Fruit fly (Drosophila melanogaster) whole organism, embryonic: ENCODE measurements around the gene CG14856.

Experiments
- Adf1 ChIP-seq: fragments of 200-800 bp; sonication (Bioruptor generic); IDR thresholded peaks from 2 replicates; pipeline ENCODE4 v1.3.6; 2022; ENCODE audit warnings: missing biosample characterization, missing genetic modification characterization
- Atf6 ChIP-seq: fragments of 200-800 bp; sonication (Bioruptor generic); IDR thresholded peaks from 2 replicates; pipeline ENCODE4 v1.3.6; 2022; ENCODE audit warnings: missing biosample characterization, missing genetic modification characterization
- BEAF-32 ChIP-seq: fragments of 200-800 bp; sonication (Bioruptor generic); optimal IDR thresholded peaks from 3 replicates; lab custom pipeline; 2017; ENCODE audit warnings: missing biosample characterization, missing genetic modification characterization, mild to moderate bottlenecking, moderate library complexity, missing genetic modification reagents
- C15 ChIP-seq: fragments of 200-800 bp; sonication (Bioruptor generic); IDR thresholded peaks from 3 replicates; pipeline ENCODE4 v1.3.6; 2022; ENCODE audit warnings: missing biosample characterization, missing genetic modification characterization
- CG10274 ChIP-seq: fragments of 200-800 bp; sonication (Bioruptor generic); optimal IDR thresholded peaks from 3 replicates; lab custom pipeline; 2017; ENCODE audit warnings: missing biosample characterization, mild to moderate bottlenecking, missing genetic modification characterization
- CG11085 ChIP-seq: fragments of 200-800 bp; sonication (Bioruptor generic); IDR thresholded peaks from 2 replicates; pipeline ENCODE4 v1.3.6; 2022; ENCODE audit warnings: missing biosample characterization, missing genetic modification characterization
- CG11398 ChIP-seq: fragments of 200-800 bp; sonication (Bioruptor generic); optimal IDR thresholded peaks from 2 replicates; lab custom pipeline; 2016; ENCODE audit warnings: missing biosample characterization, missing genetic modification characterization
- CG14710 ChIP-seq: fragments of 200-800 bp; sonication (Bioruptor generic); optimal IDR thresholded peaks from 3 replicates; lab custom pipeline; 2019; ENCODE audit warnings: missing biosample characterization, mild to moderate bottlenecking, missing genetic modification characterization, moderate library complexity
- CG1832 ChIP-seq: fragments of 200-800 bp; sonication (Bioruptor generic); optimal IDR thresholded peaks from 2 replicates; lab custom pipeline; 2017; ENCODE audit warnings: missing biosample characterization, mild to moderate bottlenecking, missing genetic modification characterization, inconsistent platforms
- CG30431 ChIP-seq: fragments of 200-800 bp; sonication (Bioruptor generic); optimal IDR thresholded peaks from 2 replicates; lab custom pipeline; 2017; ENCODE audit warnings: missing biosample characterization, missing genetic modification characterization
- CG32532 ChIP-seq: fragments of 200-800 bp; sonication (Bioruptor generic); IDR thresholded peaks from 2 replicates; pipeline ENCODE4 v1.3.6; 2022; ENCODE audit warnings: missing biosample characterization, missing genetic modification characterization
- CG34376 ChIP-seq: fragments of 200-800 bp; sonication (Bioruptor generic); optimal IDR thresholded peaks from 2 replicates; lab custom pipeline; 2018; ENCODE audit warnings: missing biosample characterization, mild to moderate bottlenecking, missing genetic modification characterization
- CG3838 ChIP-seq: fragments of 200-800 bp; sonication (Bioruptor generic); optimal IDR thresholded peaks from 3 replicates; lab custom pipeline; 2016; ENCODE audit warnings: missing biosample characterization, missing genetic modification characterization
- CG5245 ChIP-seq: fragments of 200-800 bp; sonication (Bioruptor generic); optimal IDR thresholded peaks from 3 replicates; lab custom pipeline; 2016; ENCODE audit warnings: missing biosample characterization, missing genetic modification characterization
- CG6791 ChIP-seq: fragments of 200-800 bp; sonication (Bioruptor generic); IDR thresholded peaks from 3 replicates; pipeline ENCODE4 v1.3.6; 2022; ENCODE audit warnings: missing biosample characterization, missing genetic modification characterization; ENCODE audit not compliant: partially characterized antibody
- CG6854 ChIP-seq: fragments of 200-800 bp; sonication (Bioruptor generic); optimal IDR thresholded peaks from 3 replicates; lab custom pipeline; 2017; ENCODE audit warnings: missing biosample characterization, mild to moderate bottlenecking, missing genetic modification characterization
- CG7271 ChIP-seq: fragments of 200-800 bp; sonication (Bioruptor generic); optimal IDR thresholded peaks from 2 replicates; lab custom pipeline; 2018; ENCODE audit warnings: missing biosample characterization, mild to moderate bottlenecking, missing genetic modification characterization, moderate library complexity
- CoRest ChIP-seq: fragments of 200-800 bp; sonication (Bioruptor generic); optimal IDR thresholded peaks from 3 replicates; lab custom pipeline; 2018; ENCODE audit warnings: missing biosample characterization, mild to moderate bottlenecking, missing genetic modification characterization, moderate library complexity
- CrebB ChIP-seq: fragments of 200-800 bp; sonication (Bioruptor generic); optimal IDR thresholded peaks from 3 replicates; lab custom pipeline; 2018; ENCODE audit warnings: missing biosample characterization, mild to moderate bottlenecking, missing genetic modification characterization
- D19A ChIP-seq: fragments of 200-800 bp; optimal IDR thresholded peaks from 3 replicates; lab custom pipeline; 2019; ENCODE audit warnings: missing biosample characterization, mild to moderate bottlenecking, missing genetic modification characterization, moderate library complexity
- Ets97D ChIP-seq: fragments of 200-800 bp; sonication (Bioruptor generic); optimal IDR thresholded peaks from 3 replicates; lab custom pipeline; 2016; ENCODE audit warnings: missing biosample characterization, missing genetic modification characterization
- GATAe ChIP-seq: fragments of 200-800 bp; sonication (Bioruptor generic); conservative IDR thresholded peaks from 2 replicates; pipeline ENCODE4 v1.3.6; 2022; ENCODE audit warnings: missing biosample characterization, missing genetic modification characterization
- Gug ChIP-seq: fragments of 200-800 bp; sonication (Bioruptor generic); IDR thresholded peaks from 4 replicates; pipeline ENCODE4 v1.3.6; 2022; ENCODE audit warnings: missing biosample characterization, missing genetic modification characterization
- HLH4C ChIP-seq: fragments of 200-800 bp; sonication (Bioruptor generic); IDR thresholded peaks from 3 replicates; pipeline ENCODE4 v1.3.6; 2022; ENCODE audit warnings: missing biosample characterization, missing genetic modification characterization; ENCODE audit not compliant: partially characterized antibody
- Hr51 ChIP-seq, 2 experiments: fragments of 200-800 bp; sonication (Bioruptor generic); optimal IDR thresholded peaks; 2 replicates in 1 of 2; 3 replicates in 1 of 2; lab custom pipeline; 2016 to 2018; ENCODE audit warnings: missing biosample characterization in 2 of 2, missing genetic modification characterization in 2 of 2, mild to moderate bottlenecking in 1 of 2, moderate library complexity in 1 of 2
- Lhr ChIP-seq: fragments of 200-800 bp; sonication (Bioruptor generic); optimal IDR thresholded peaks from 3 replicates; lab custom pipeline; 2017; ENCODE audit warnings: mild to moderate bottlenecking, missing biosample characterization, missing genetic modification reagents, missing genetic modification characterization
- Lpt ChIP-seq: fragments of >200 bp; optimal IDR thresholded peaks from 2 replicates; lab custom pipeline; 2018; ENCODE audit warnings: missing biosample characterization, missing genetic modification characterization
- MTF-1 ChIP-seq: fragments of 200-800 bp; sonication (Bioruptor generic); optimal IDR thresholded peaks from 2 replicates; lab custom pipeline; 2018; ENCODE audit warnings: missing biosample characterization, mild to moderate bottlenecking, missing genetic modification characterization, borderline replicate concordance
- Oli ChIP-seq: fragments of 200-800 bp; sonication (Bioruptor generic); optimal IDR thresholded peaks from 2 replicates; lab custom pipeline; 2018; ENCODE audit warnings: missing biosample characterization, mild to moderate bottlenecking, missing genetic modification characterization, moderate library complexity
- Rfx ChIP-seq: fragments of 200-800 bp; sonication (Bioruptor generic); IDR thresholded peaks from 2 replicates; pipeline ENCODE4 v1.3.6; 2022; ENCODE audit warnings: missing biosample characterization, missing genetic modification characterization
- Sox100B ChIP-seq: fragments of 200-800 bp; sonication (Bioruptor generic); optimal IDR thresholded peaks from 3 replicates; lab custom pipeline; 2018; ENCODE audit warnings: missing biosample characterization, mild to moderate bottlenecking, missing genetic modification characterization
- Xbp1 ChIP-seq: fragments of 200-800 bp; sonication (Bioruptor generic); optimal IDR thresholded peaks from 3 replicates; lab custom pipeline; 2016; ENCODE audit warnings: missing biosample characterization, mild to moderate bottlenecking, missing genetic modification characterization
- cad ChIP-seq: fragments of >200 bp; optimal IDR thresholded peaks from 2 replicates; lab custom pipeline; 2017; ENCODE audit warnings: missing biosample characterization, missing genetic modification characterization
- cas ChIP-seq: fragments of 200-800 bp; sonication (Bioruptor generic); IDR thresholded peaks from 2 replicates; pipeline ENCODE4 v1.3.6; 2022; ENCODE audit warnings: missing biosample characterization, missing genetic modification characterization
- exex ChIP-seq: fragments of 200-800 bp; sonication (Bioruptor generic); optimal IDR thresholded peaks from 4 replicates; lab custom pipeline; 2018; ENCODE audit warnings: missing biosample characterization, mild to moderate bottlenecking, missing genetic modification characterization, moderate library complexity
- grau ChIP-seq: fragments of 200-800 bp; optimal IDR thresholded peaks from 3 replicates; lab custom pipeline; 2019; ENCODE audit warnings: missing biosample characterization, mild to moderate bottlenecking, missing genetic modification characterization, moderate library complexity
- ham ChIP-seq: fragments of 200-800 bp; sonication (Bioruptor generic); IDR thresholded peaks from 2 replicates; pipeline ENCODE4 v1.3.6; 2022; ENCODE audit warnings: missing biosample characterization, missing genetic modification characterization
- hkb ChIP-seq, 2 experiments: fragments of 200-800 bp in 1 of 2; fragments of >200 bp in 1 of 2; sonication (Bioruptor generic) in 1 of 2; IDR thresholded peaks in 1 of 2; optimal IDR thresholded peaks in 1 of 2; 2 replicates each; pipeline versions ENCODE4 v1.3.6 to Lab custom; 2017 to 2022; ENCODE audit warnings: missing biosample characterization in 1 of 2, missing genetic modification characterization in 1 of 2
- mirr ChIP-seq: fragments of 200-800 bp; sonication (Bioruptor generic); optimal IDR thresholded peaks from 3 replicates; lab custom pipeline; 2018; ENCODE audit warnings: missing biosample characterization, mild to moderate bottlenecking, missing genetic modification characterization
- nerfin-2 ChIP-seq: fragments of 200-800 bp; sonication (Bioruptor generic); IDR thresholded peaks from 2 replicates; pipeline ENCODE4 v1.3.6; 2022; ENCODE audit warnings: missing biosample characterization, missing genetic modification characterization; ENCODE audit not compliant: partially characterized antibody
- pb ChIP-seq: fragments of 200-800 bp; sonication (Bioruptor generic); optimal IDR thresholded peaks from 3 replicates; lab custom pipeline; 2016; ENCODE audit warnings: missing biosample characterization, missing genetic modification characterization
- pho ChIP-seq: fragments of 200-800 bp; sonication (Bioruptor generic); optimal IDR thresholded peaks from 2 replicates; lab custom pipeline; 2016; ENCODE audit warnings: missing biosample characterization, missing genetic modification characterization
- pros ChIP-seq: fragments of 200-800 bp; sonication (Bioruptor generic); optimal IDR thresholded peaks from 3 replicates; lab custom pipeline; 2019; ENCODE audit warnings: missing biosample characterization, mild to moderate bottlenecking, missing genetic modification characterization, moderate library complexity
- ranshi ChIP-seq: fragments of 200-800 bp; sonication (Bioruptor generic); IDR thresholded peaks from 2 replicates; pipeline ENCODE4 v1.3.6; 2022; ENCODE audit warnings: missing biosample characterization, missing genetic modification characterization
- row ChIP-seq: fragments of 200-800 bp; sonication (Bioruptor generic); IDR thresholded peaks from 3 replicates; pipeline ENCODE4 v1.3.6; 2022; ENCODE audit warnings: missing biosample characterization, missing genetic modification characterization
- sc ChIP-seq, 3 experiments: fragments of >200 bp in 2 of 3; fragments of 200-800 bp in 1 of 3; sonication (Bioruptor generic) in 1 of 3; optimal IDR thresholded peaks; 2 replicates in 2 of 3; 3 replicates in 1 of 3; lab custom pipeline; 2017; ENCODE audit warnings: mild to moderate bottlenecking in 1 of 3, missing biosample characterization in 1 of 3, missing genetic modification characterization in 1 of 3, missing genetic modification reagents in 1 of 3
- shn ChIP-seq: fragments of 200-800 bp; sonication (Bioruptor generic); optimal IDR thresholded peaks from 3 replicates; lab custom pipeline; 2016; ENCODE audit warnings: missing biosample characterization, missing genetic modification characterization
- sima ChIP-seq: fragments of 200-800 bp; sonication (Bioruptor generic); optimal IDR thresholded peaks from 2 replicates; lab custom pipeline; 2016; ENCODE audit warnings: missing biosample characterization, missing genetic modification characterization
- sug ChIP-seq: fragments of 200-800 bp; optimal IDR thresholded peaks from 2 replicates; lab custom pipeline; 2019; ENCODE audit warnings: missing biosample characterization, mild to moderate bottlenecking, missing genetic modification characterization, moderate library complexity
- vvl ChIP-seq: fragments of 200-800 bp; sonication (Bioruptor generic); IDR thresholded peaks from 2 replicates; pipeline ENCODE4 v1.3.6; 2022; ENCODE audit warnings: missing biosample characterization, missing genetic modification characterization
- yki ChIP-seq: fragments of >200 bp; optimal IDR thresholded peaks from 3 replicates; lab custom pipeline; 2018

CG14856 gene

DNA sequence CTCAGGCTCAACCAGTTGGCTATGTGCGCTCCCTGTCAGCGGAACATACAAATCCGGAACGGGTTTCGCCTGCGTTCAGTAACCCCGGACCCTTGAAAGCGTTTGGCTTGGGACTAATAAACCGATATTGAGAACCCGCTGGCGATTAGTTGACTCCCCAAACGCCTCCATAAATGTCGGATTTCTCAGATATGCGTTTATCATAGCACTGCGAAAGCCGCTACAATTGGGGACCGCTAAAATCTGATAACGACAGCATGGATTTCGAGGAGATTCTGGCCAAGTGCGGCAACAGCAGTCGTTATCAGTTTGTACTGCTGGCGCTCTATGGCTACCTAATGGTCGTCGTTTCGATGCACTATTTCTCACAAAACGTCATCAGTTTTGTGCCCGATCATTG, 2.5 kb upstream of the CG14856 start, which contains the start of gene CG14855 (continued):
- no peak for TF ChIP-seq sima (GFP tag; lab: Kevin White, UChicago)
- TF ChIP-seq CG11085, result no peak
- TF ChIP-seq pros (GFP tag; lab: Kevin White, UChicago), result no peak
- TF ChIP-seq Lpt (GFP tag; lab: Kevin White, UChicago), result no peak
- TF ChIP-seq Sox100B, result no peak
- no peak for TF ChIP-seq nerfin-2 (GFP tag; lab: Robert Waterston, UW)
- no peak for TF ChIP-seq Oli
- peak; percentile 77 for TF ChIP-seq CG34376 (GFP tag; lab: Kevin White, UChicago)
- TF ChIP-seq CG6854 (GFP tag; lab: Kevin White, UChicago), result no peak
- TF ChIP-seq CG3838 (GFP tag; lab: Kevin White, UChicago), result no peak
- TF ChIP-seq MTF-1 (GFP tag; lab: Kevin White, UChicago), result no peak
- peak; percentile 48 for TF ChIP-seq exex (tag; lab: Kevin White, UChicago)
- TF ChIP-seq Adf1, result 0 out of 2 replicates have a peak, but pooled peaks have one; percentile 15
- 0 out of 2 replicates have a peak, but pooled peaks have one; percentile 14 for TF ChIP-seq vvl (GFP tag; lab: Robert Waterston, UW)
- TF ChIP-seq CG5245, result no peak
- no peak for TF ChIP-seq grau (tag; lab: Kevin White, UChicago)
- TF ChIP-seq GATAe (GFP tag; lab: Robert Waterston, UW), result peak; percentile 63; the same call in 1 of the 2 replicates
- no peak for TF ChIP-seq CG1832 (GFP tag; lab: Kevin White, UChicago)
- TF ChIP-seq C15 (GFP tag; lab: Robert Waterston, UW), result no peak
- TF ChIP-seq row, result no peak
- TF ChIP-seq HLH4C (GFP tag; lab: Robert Waterston, UW), result no peak
- TF ChIP-seq CG32532 (GFP tag; lab: Robert Waterston, UW), result no peak
- no peak for TF ChIP-seq BEAF-32 (GFP tag; lab: Kevin White, UChicago)
- TF ChIP-seq Rfx (GFP tag; lab: Robert Waterston, UW), result no peak
- no peak for TF ChIP-seq CG10274 (GFP tag; lab: Kevin White, UChicago)
- TF ChIP-seq cas, result no peak
- TF ChIP-seq mirr (GFP tag; lab: Kevin White, UChicago), result no peak
- TF ChIP-seq CG11398 (GFP tag; lab: Kevin White, UChicago), result no peak
- TF ChIP-seq pho, result no peak
- TF ChIP-seq Hr51 (GFP tag; optimal IDR thresholded peaks at IDR 0.05; lab: Kevin White, UChicago), result no peak
- TF ChIP-seq yki, result no peak
- TF ChIP-seq Lhr (GFP tag; lab: Kevin White, UChicago), result no peak
- no peak for TF ChIP-seq CrebB (tag; lab: Kevin White, UChicago)
- no peak for TF ChIP-seq Gug (GFP tag; lab: Robert Waterston, UW)
- no peak for TF ChIP-seq pb (GFP tag; lab: Kevin White, UChicago)
- no peak for TF ChIP-seq cad (GFP tag; lab: Kevin White, UChicago)
- TF ChIP-seq hkb (optimal IDR thresholded peaks at IDR 0.05; lab: Kevin White, UChicago), result no peak
- TF ChIP-seq hkb (GFP tag; IDR thresholded peaks at IDR 0.05; lab: Robert Waterston, UW), result no peak
- no peak for TF ChIP-seq Ets97D (GFP tag; lab: Kevin White, UChicago)
- TF ChIP-seq D19A (tag; lab: Kevin White, UChicago), result no peak
- TF ChIP-seq ranshi (GFP tag; lab: Robert Waterston, UW), result no peak
- TF ChIP-seq shn (GFP tag; lab: Kevin White, UChicago), result no peak
- TF ChIP-seq sc (optimal IDR thresholded peaks at IDR 0.05; lab: Kevin White, UChicago), result no peak
- TF ChIP-seq sc (GFP tag; optimal IDR thresholded peaks at IDR 0.05; lab: Kevin White, UChicago), result no peak
- TF ChIP-seq ham (GFP tag; lab: Robert Waterston, UW), result no peak
- no peak for TF ChIP-seq CG6791
- 0 out of 2 replicates have a peak, but pooled peaks have one; percentile 11 for TF ChIP-seq Atf6
- TF ChIP-seq CoRest (tag; lab: Kevin White, UChicago), result no peak
- TF ChIP-seq CG14710 (tag; lab: Kevin White, UChicago), result no peak
- no peak for TF ChIP-seq Xbp1
- TF ChIP-seq CG30431, result no peak
- TF ChIP-seq CG7271 (tag; lab: Kevin White, UChicago), result no peak
- TF ChIP-seq sug (tag; lab: Kevin White, UChicago), result peak; percentile 83
